Worm (Caenorhabditis elegans) whole organism, midembryonic: ENCODE measurements around the gene clec-129.

Experiments used
- T22C8.4 ChIP-seq: fragments of 200-800 bp; sonication (Bioruptor generic); IDR thresholded peaks from 2 replicates; pipeline ENCODE4 v1.3.6; 2022; ENCODE audit warnings: missing genetic modification characterization, missing compliant biosample characterization
- flt-1 ChIP-seq: fragments of 200-800 bp; sonication (Bioruptor generic); IDR thresholded peaks from 2 replicates; pipeline ENCODE4 v1.3.6; 2022; ENCODE audit warnings: missing genetic modification characterization, missing compliant biosample characterization
- med-1 ChIP-seq: sonication (generic microtip); optimal IDR thresholded peaks from 2 replicates; lab custom pipeline; 2017; ENCODE audit warnings: missing genetic modification characterization, mild to moderate bottlenecking, missing compliant biosample characterization, antibody characterized with exemption, missing genetic modification reagents; ENCODE audit not compliant: insufficient read depth
- ref-1 ChIP-seq: fragments of 200-800 bp; sonication (Bioruptor generic); conservative IDR thresholded peaks from 2 replicates; pipeline ENCODE4 v1.3.6; 2022; ENCODE audit warnings: missing genetic modification reagents, missing genetic modification characterization, missing compliant biosample characterization

- TF ChIP-seq flt-1 (GFP tag; lab: Robert Waterston, UW) (no peak), T22C8.4 (no peak), ref-1 (GFP tag; lab: Robert Waterston, UW) (no peak), med-1 (GFP tag; lab: Kevin White, UChicago) (no peak)
Measured at ce11 chrII:3570927-3571538, at the start of gene clec-129, which contains the start of gene clec-128.
